Fruit fly (Drosophila melanogaster) whole organism, adult: ENCODE results near the gene Arp1.

Source experiments
- CG11617 ChIP-seq: fragments of 200-800 bp; sonication (Bioruptor generic); optimal IDR thresholded peaks from 2 replicates; lab custom pipeline; 2017; ENCODE audit warnings: mild to moderate bottlenecking, missing biosample characterization, missing genetic modification reagents, missing genetic modification characterization
- CG12768 ChIP-seq: fragments of 200-800 bp; sonication (Bioruptor generic); optimal IDR thresholded peaks from 2 replicates; lab custom pipeline; 2017; ENCODE audit warnings: missing biosample characterization, missing genetic modification characterization, mild to moderate bottlenecking, moderate library complexity, missing genetic modification reagents
- CG14711 ChIP-seq: fragments of 200-800 bp; sonication (Bioruptor generic); optimal IDR thresholded peaks from 2 replicates; lab custom pipeline; 2018; ENCODE audit warnings: missing biosample characterization, mild to moderate bottlenecking, missing genetic modification characterization, moderate library complexity
- CG1620 ChIP-seq: fragments of 200-800 bp; sonication (Bioruptor generic); optimal IDR thresholded peaks from 2 replicates; lab custom pipeline; 2016; ENCODE audit warnings: missing biosample characterization, missing genetic modification characterization
- CG33017 ChIP-seq: fragments of 200-800 bp; sonication (Bioruptor generic); optimal IDR thresholded peaks from 2 replicates; lab custom pipeline; 2018; ENCODE audit warnings: missing biosample characterization, mild to moderate bottlenecking, missing genetic modification characterization, moderate library complexity
- CG5204 ChIP-seq: fragments of 200-800 bp; sonication (Bioruptor generic); optimal IDR thresholded peaks from 2 replicates; lab custom pipeline; 2016; ENCODE audit warnings: missing biosample characterization, missing genetic modification characterization
- CG7045 ChIP-seq: fragments of 200-800 bp; sonication (Bioruptor generic); optimal IDR thresholded peaks from 2 replicates; lab custom pipeline; 2017; ENCODE audit warnings: missing biosample characterization, mild to moderate bottlenecking, missing genetic modification characterization
- CG7101 ChIP-seq: fragments of 200-800 bp; sonication (Bioruptor generic); optimal IDR thresholded peaks from 2 replicates; lab custom pipeline; 2018; ENCODE audit warnings: missing biosample characterization, mild to moderate bottlenecking, missing genetic modification characterization, moderate library complexity
- Clk ChIP-seq: fragments of 200-800 bp; sonication (Bioruptor generic); optimal IDR thresholded peaks from 2 replicates; lab custom pipeline; 2017; ENCODE audit warnings: missing biosample characterization, missing genetic modification characterization
- Crg-1 ChIP-seq: fragments of 200-800 bp; sonication (Bioruptor generic); optimal IDR thresholded peaks from 2 replicates; lab custom pipeline; 2016; ENCODE audit warnings: missing biosample characterization, missing genetic modification characterization
- Hr96 ChIP-seq: fragments of 200-800 bp; sonication (Bioruptor generic); optimal IDR thresholded peaks from 2 replicates; lab custom pipeline; 2016; ENCODE audit warnings: missing biosample characterization, missing genetic modification characterization
- Mnt ChIP-seq: fragments of 200-800 bp; sonication (Bioruptor generic); optimal IDR thresholded peaks from 2 replicates; lab custom pipeline; 2016; ENCODE audit warnings: missing biosample characterization, mild to moderate bottlenecking, missing genetic modification characterization
- bab1 ChIP-seq: fragments of 200-800 bp; sonication (Bioruptor generic); optimal IDR thresholded peaks from 3 replicates; lab custom pipeline; 2019; ENCODE audit warnings: missing biosample characterization, mild to moderate bottlenecking, missing genetic modification characterization, moderate library complexity
- cic ChIP-seq: fragments of 200-800 bp; sonication (Bioruptor generic); optimal IDR thresholded peaks from 2 replicates; lab custom pipeline; 2017; ENCODE audit warnings: missing biosample characterization, mild to moderate bottlenecking, missing genetic modification characterization, moderate library complexity
- cnc ChIP-seq, 2 experiments: fragments of >200 bp; optimal IDR thresholded peaks; 2 replicates each; lab custom pipeline; 2017
- kay ChIP-seq: fragments of 200-800 bp; sonication (Bioruptor generic); peaks from one replicate; lab custom pipeline; 2016; ENCODE audit warnings: missing biosample characterization, missing genetic modification characterization, borderline replicate concordance
- ovo ChIP-seq: fragments of 200-800 bp; sonication (Bioruptor generic); optimal IDR thresholded peaks from 2 replicates; lab custom pipeline; 2016; ENCODE audit warnings: missing biosample characterization, missing genetic modification characterization
- pad ChIP-seq: fragments of 200-800 bp; sonication (Bioruptor generic); optimal IDR thresholded peaks from 3 replicates; lab custom pipeline; 2017; ENCODE audit warnings: missing biosample characterization, missing genetic modification characterization, mild to moderate bottlenecking, moderate library complexity, missing genetic modification reagents
- tj ChIP-seq: fragments of 200-800 bp; sonication (Bioruptor generic); optimal IDR thresholded peaks from 3 replicates; lab custom pipeline; 2017; ENCODE audit warnings: missing biosample characterization, mild to moderate bottlenecking, missing genetic modification characterization, moderate library complexity
- toe ChIP-seq: fragments of 200-800 bp; sonication (Bioruptor generic); optimal IDR thresholded peaks from 2 replicates; lab custom pipeline; 2016; ENCODE audit warnings: missing biosample characterization, missing genetic modification characterization

The Arp1 gene

dm6 chr3R:12647954-12648353 is 43.6 kb upstream of the Arp1 start, which contains the start of gene Dtg:
Gene Dtg (plus strand): TSS chr3R:12648058.
- TF ChIP-seq cic (GFP tag; lab: Kevin White, UChicago) (no peak), CG7101 (tag; lab: Kevin White, UChicago) (no peak), CG11617 (GFP tag; lab: Kevin White, UChicago) (no peak), pad (GFP tag; lab: Kevin White, UChicago) (no peak), Hr96 (GFP tag; lab: Kevin White, UChicago) (no peak), kay (GFP tag; lab: Kevin White, UChicago) (no peak), CG5204 (GFP tag; lab: Kevin White, UChicago) (no peak), Crg-1 (GFP tag; lab: Kevin White, UChicago) (no peak), Mnt (GFP tag; lab: Kevin White, UChicago) (no peak), cnc (optimal IDR thresholded peaks at IDR 0.05; lab: Kevin White, UChicago) (no peak), CG12768 (GFP tag; lab: Kevin White, UChicago) (no peak), CG1620 (GFP tag; lab: Kevin White, UChicago) (no peak), CG7045 (GFP tag; lab: Kevin White, UChicago) (no peak), tj (GFP tag; lab: Kevin White, UChicago) (no peak), CG33017 (no peak), toe (GFP tag; lab: Kevin White, UChicago) (no peak)

dm6 chr3R:12649099-12650029 is 42.2 kb upstream of the Arp1 start:
- TF ChIP-seq CG7045 (GFP tag; lab: Kevin White, UChicago) (no peak), ovo (GFP tag; lab: Kevin White, UChicago) (no peak), Clk (GFP tag; lab: Kevin White, UChicago) (no peak), CG1620 (GFP tag; lab: Kevin White, UChicago) (no peak), CG12768 (GFP tag; lab: Kevin White, UChicago) (no peak), CG7101 (tag; lab: Kevin White, UChicago) (no peak), tj (GFP tag; lab: Kevin White, UChicago) (no peak), CG33017 (no peak), bab1 (GFP tag; lab: Kevin White, UChicago) (no peak), cic (GFP tag; lab: Kevin White, UChicago) (no peak), CG14711 (tag; lab: Kevin White, UChicago) (no peak), Crg-1 (GFP tag; lab: Kevin White, UChicago) (no peak), kay (GFP tag; lab: Kevin White, UChicago) (no peak), CG11617 (GFP tag; lab: Kevin White, UChicago) (no peak), Hr96 (GFP tag; lab: Kevin White, UChicago) (no peak), cnc (optimal IDR thresholded peaks at IDR 0.05; lab: Kevin White, UChicago) (no peak), Mnt (GFP tag; lab: Kevin White, UChicago) (no peak)

- TF ChIP-seq cic (GFP tag; lab: Kevin White, UChicago) (no peak), pad (GFP tag; lab: Kevin White, UChicago) (no peak), CG7045 (GFP tag; lab: Kevin White, UChicago) (no peak), kay (GFP tag; lab: Kevin White, UChicago) (no peak), Crg-1 (GFP tag; lab: Kevin White, UChicago) (no peak), CG7101 (tag; lab: Kevin White, UChicago) (no peak), CG11617 (GFP tag; lab: Kevin White, UChicago) (no peak), bab1 (GFP tag; lab: Kevin White, UChicago) (no peak), CG33017 (no peak), CG12768 (GFP tag; lab: Kevin White, UChicago) (no peak), CG5204 (GFP tag; lab: Kevin White, UChicago) (no peak), Hr96 (GFP tag; lab: Kevin White, UChicago) (no peak), tj (GFP tag; lab: Kevin White, UChicago) (no peak), ovo (GFP tag; lab: Kevin White, UChicago) (no peak), Mnt (GFP tag; lab: Kevin White, UChicago) (no peak), Clk (GFP tag; lab: Kevin White, UChicago) (no peak), toe (GFP tag; lab: Kevin White, UChicago) (no peak), CG14711 (tag; lab: Kevin White, UChicago) (no peak), cnc (optimal IDR thresholded peaks at IDR 0.05; lab: Kevin White, UChicago) (no peak)
These were observed 41.0 kb upstream of the Arp1 start for dm6 chr3R:12650537-12650936.

dm6 chr3R:12652736-12653135 is 38.8 kb upstream of the Arp1 start:
- no peak for TF ChIP-seq Mnt (GFP tag; lab: Kevin White, UChicago)
- TF ChIP-seq CG33017: no peak
- no peak for TF ChIP-seq cic (GFP tag; lab: Kevin White, UChicago)
- no peak for TF ChIP-seq CG7101 (tag; lab: Kevin White, UChicago)
- no peak for TF ChIP-seq Hr96 (GFP tag; lab: Kevin White, UChicago)
- TF ChIP-seq pad (GFP tag; lab: Kevin White, UChicago): no peak

- TF ChIP-seq cic (GFP tag; lab: Kevin White, UChicago): no peak
- peak; percentile 47 for TF ChIP-seq CG33017
- TF ChIP-seq ovo (GFP tag; lab: Kevin White, UChicago): no peak
- peak; percentile 6 for TF ChIP-seq tj (GFP tag; lab: Kevin White, UChicago)
- TF ChIP-seq kay (GFP tag; lab: Kevin White, UChicago): no peak
- peak; percentile 30 for TF ChIP-seq pad (GFP tag; lab: Kevin White, UChicago)
- peak; percentile 33 for TF ChIP-seq CG7101 (tag; lab: Kevin White, UChicago)
- TF ChIP-seq Crg-1 (GFP tag; lab: Kevin White, UChicago): no peak
- no peak for TF ChIP-seq CG1620 (GFP tag; lab: Kevin White, UChicago)
- TF ChIP-seq CG12768 (GFP tag; lab: Kevin White, UChicago): peak; percentile 46
- no peak for TF ChIP-seq Clk (GFP tag; lab: Kevin White, UChicago)
- peak; percentile 66 for TF ChIP-seq Hr96 (GFP tag; lab: Kevin White, UChicago)
- peak; percentile 27 for TF ChIP-seq CG14711 (tag; lab: Kevin White, UChicago)
- TF ChIP-seq toe (GFP tag; lab: Kevin White, UChicago): peak; percentile 40
- peak; percentile 55 for TF ChIP-seq CG5204 (GFP tag; lab: Kevin White, UChicago)
- TF ChIP-seq CG7045 (GFP tag; lab: Kevin White, UChicago): peak; percentile 41
- no peak for TF ChIP-seq cnc (optimal IDR thresholded peaks at IDR 0.05; lab: Kevin White, UChicago)
These were observed 37.9 kb upstream of the Arp1 start for dm6 chr3R:12653511-12654252.
